Worm (Caenorhabditis elegans): ENCODE results near the gene W04G3.12.
A peak's percentile ranks its signal among the peaks of the same experiment; 100 is the strongest.

Gene W04G3.12

DNA sequence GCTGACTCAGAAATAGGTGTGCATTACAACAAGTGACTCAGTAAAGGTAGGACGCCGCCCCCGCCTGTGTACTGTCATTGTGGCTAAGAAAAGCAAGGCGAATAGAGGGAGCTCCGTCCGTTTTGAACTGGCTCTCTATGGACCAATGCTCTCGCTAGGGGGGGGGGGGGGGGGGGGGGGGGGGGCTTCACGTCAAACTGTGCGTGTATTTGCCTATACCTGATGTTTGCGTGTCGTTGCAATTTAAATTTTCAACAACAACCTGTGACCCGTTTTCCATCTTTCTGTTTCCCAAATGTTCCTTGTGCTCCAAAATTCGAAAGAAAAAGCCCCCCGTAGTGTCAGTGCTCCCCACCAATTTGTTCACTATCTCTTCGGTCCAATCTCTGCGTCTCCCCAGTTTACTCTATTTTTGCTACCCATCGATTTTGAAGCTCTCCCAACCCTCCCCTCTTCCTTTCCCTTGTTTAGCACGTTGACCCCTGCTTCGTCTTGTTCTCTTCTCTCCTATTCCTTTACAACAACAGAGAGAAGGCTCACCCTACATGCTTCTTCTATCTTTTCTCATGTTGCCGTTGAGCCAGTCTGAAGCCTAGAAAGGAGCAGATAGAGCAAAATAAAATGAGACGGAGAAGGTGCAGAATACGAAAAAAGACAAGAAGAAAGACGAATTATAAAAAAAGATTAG is 42.0 kb downstream of the W04G3.12 start (continued):
- TF ChIP-seq F37D6.2 (tag; optimal IDR thresholded peaks at IDR 0.05) (peak; percentile 10), daf-16 (GFP tag; optimal IDR thresholded peaks at IDR 0.05) (no peak), daf-16 (tag; optimal IDR thresholded peaks at IDR 0.05) (peak; percentile 73), fos-1 (tag; optimal IDR thresholded peaks at IDR 0.05) (no peak), ces-1 (GFP tag; optimal IDR thresholded peaks at IDR 0.05) (no peak), daf-12 (tag; optimal IDR thresholded peaks at IDR 0.05) (no peak), nhr-77 (tag; optimal IDR thresholded peaks at IDR 0.05) (no peak), dmd-9 (GFP tag; IDR thresholded peaks at IDR 0.05) (no peak), egl-27 (tag; optimal IDR thresholded peaks at IDR 0.05) (no peak), unc-62 (GFP tag; optimal IDR thresholded peaks at IDR 0.05 in 1 of 2) (peak in 1 of 2 experiments; percentile 93), unc-62 (tag; optimal IDR thresholded peaks at IDR 0.05) (no peak), aha-1 (tag) (peak; percentile 4), egl-43 (GFP tag; IDR thresholded peaks at IDR 0.05) (no peak), sdz-12 (GFP tag; optimal IDR thresholded peaks at IDR 0.05) (no peak), zip-11 (GFP tag; IDR thresholded peaks at IDR 0.05) (no peak), unc-130 (GFP tag; optimal IDR thresholded peaks at IDR 0.05) (no peak), ceh-28 (tag; optimal IDR thresholded peaks at IDR 0.05) (peak; percentile 28), nhr-102 (tag; optimal IDR thresholded peaks at IDR 0.05) (no peak), tra-1 (GFP tag; IDR thresholded peaks at IDR 0.05) (no peak), mxl-2 (GFP tag; conservative IDR thresholded peaks at IDR 0.05) (no peak), hlh-11 (tag; optimal IDR thresholded peaks at IDR 0.05) (peak; percentile 30), F26F4.8 (GFP tag; conservative IDR thresholded peaks at IDR 0.05) (no peak), hlh-30 (tag; optimal IDR thresholded peaks at IDR 0.05; ENCODE audit: insufficient read depth) (peak; percentile 16), dmd-8 (GFP tag; IDR thresholded peaks at IDR 0.05) (no peak), nhr-28 (tag; optimal IDR thresholded peaks at IDR 0.05) (peak; percentile 11), spr-3 (GFP tag; optimal IDR thresholded peaks at IDR 0.05) (no peak), attf-4 (tag; optimal IDR thresholded peaks at IDR 0.05) (no peak), nhr-111 (GFP tag; optimal IDR thresholded peaks at IDR 0.05) (no peak), spr-1 (tag; optimal IDR thresholded peaks at IDR 0.05) (no peak), dpl-1 (GFP tag; optimal IDR thresholded peaks at IDR 0.05) (no peak), saeg-2 (GFP tag; IDR thresholded peaks at IDR 0.05) (no peak), gei-8 (GFP tag; optimal IDR thresholded peaks at IDR 0.05) (no peak), nhr-25 (tag; optimal IDR thresholded peaks at IDR 0.05; ENCODE audit: borderline replicate concordance, insufficient read depth) (no peak), fkh-10 (GFP tag; optimal IDR thresholded peaks at IDR 0.05) (peak; percentile 35), skn-1 (tag; optimal IDR thresholded peaks at IDR 0.05) (no peak), pqm-1 (tag; optimal IDR thresholded peaks at IDR 0.05) (no peak), ceh-32 (tag; optimal IDR thresholded peaks at IDR 0.05; ENCODE audit: poor library complexity) (no peak), duxl-1 (tag; optimal IDR thresholded peaks at IDR 0.05; ENCODE audit: poor library complexity) (no peak), nhr-41 (GFP tag; IDR thresholded peaks at IDR 0.05) (no peak), mxl-3 (GFP tag; optimal IDR thresholded peaks at IDR 0.05) (no peak), ztf-7 (tag; optimal IDR thresholded peaks at IDR 0.05) (no peak), lsy-2 (tag; optimal IDR thresholded peaks at IDR 0.05) (peak in 1 of 2 experiments; percentile 47), ZK546.5 (tag; optimal IDR thresholded peaks at IDR 0.05) (no peak), Y48G9A.11 (GFP tag; IDR thresholded peaks at IDR 0.05) (no peak), ceh-20 (GFP tag; IDR thresholded peaks at IDR 0.05) (no peak), lin-38 (GFP tag; IDR thresholded peaks at IDR 0.05) (no peak), nhr-6 (tag; optimal IDR thresholded peaks at IDR 0.05) (no peak), nhr-42 (GFP tag; IDR thresholded peaks at IDR 0.05) (no peak), dmd-6 (GFP tag; IDR thresholded peaks at IDR 0.05) (no peak), D1046.2 (GFP tag; IDR thresholded peaks at IDR 0.05) (no peak), zag-1 (tag; optimal IDR thresholded peaks at IDR 0.05) (no peak), daf-8 (GFP tag; IDR thresholded peaks at IDR 0.05) (no peak)
